Fruit fly (Drosophila melanogaster): ENCODE results near the gene Act87E.

- TF ChIP-seq Jra (GFP tag; optimal IDR thresholded peaks at IDR 0.05) (no peak), Vsx2 (GFP tag; optimal IDR thresholded peaks at IDR 0.05; ENCODE audit: partially characterized antibody) (no peak), dl (GFP tag; optimal IDR thresholded peaks at IDR 0.05; ENCODE audit: insufficient read depth in 1 of 2, partially characterized antibody in 2 of 2) (no peak), Hnf4 (GFP tag; optimal IDR thresholded peaks at IDR 0.05) (peak; percentile 48), CG9705 (GFP tag; optimal IDR thresholded peaks at IDR 0.05) (no peak), OdsH (GFP tag; optimal IDR thresholded peaks at IDR 0.05) (peak; percentile 73), jim (GFP tag; optimal IDR thresholded peaks at IDR 0.05) (no peak), sv (GFP tag; optimal IDR thresholded peaks at IDR 0.05) (peak; percentile 65), Mio (GFP tag; optimal IDR thresholded peaks at IDR 0.05) (no peak), Rel (GFP tag; optimal IDR thresholded peaks at IDR 0.05) (no peak), Rel (tag; optimal IDR thresholded peaks at IDR 0.05) (no peak), psq (GFP tag; optimal IDR thresholded peaks at IDR 0.05) (peak; percentile 52), Hr78 (GFP tag; optimal IDR thresholded peaks at IDR 0.05) (no peak)
These were observed 7.8 kb downstream of the Act87E start for dm6 chr3R:13433623-13434022.
